Fruit fly (Drosophila melanogaster): ENCODE results near the gene COX6AL2.

COX6AL2 gene

dm6 chr3L:18890283-18891175 lies 23.4 kb downstream of the COX6AL2 start, which contains the start of gene CG3961 (continued):
- peak; percentile 89 for TF ChIP-seq CG6654 (GFP tag; optimal IDR thresholded peaks at IDR 0.05)
- TF ChIP-seq CG7271 (tag; optimal IDR thresholded peaks at IDR 0.05): peak; percentile 57
- TF ChIP-seq rib (GFP tag; IDR thresholded peaks at IDR 0.05): no peak
- peak; percentile 43 for TF ChIP-seq stwl (tag; optimal IDR thresholded peaks at IDR 0.05)
- peak; percentile 90 for TF ChIP-seq CG1603 (tag; optimal IDR thresholded peaks at IDR 0.05)
- TF ChIP-seq lab (GFP tag; optimal IDR thresholded peaks at IDR 0.05): peak; percentile 97
- TF ChIP-seq HLH3B (GFP tag; IDR thresholded peaks at IDR 0.05): peak; percentile 95
- peak; percentile 88 to 89 for TF ChIP-seq Pdp1 (GFP tag; optimal IDR thresholded peaks at IDR 0.05)
- peak; percentile 69 for TF ChIP-seq CG1647 (GFP tag; optimal IDR thresholded peaks at IDR 0.05)
- TF ChIP-seq fru (optimal IDR thresholded peaks at IDR 0.05): no peak
- TF ChIP-seq CG33213 (GFP tag; optimal IDR thresholded peaks at IDR 0.05): peak; percentile 55
- peak; percentile 92 for TF ChIP-seq zf30C (GFP tag; optimal IDR thresholded peaks at IDR 0.05)
- peak; percentile 94 for TF ChIP-seq sug (tag; optimal IDR thresholded peaks at IDR 0.05)
- TF ChIP-seq CG6175 (GFP tag; IDR thresholded peaks at IDR 0.05): no peak
- TF ChIP-seq Hmx (GFP tag; optimal IDR thresholded peaks at IDR 0.05): peak; percentile 77
- TF ChIP-seq YL-1 (GFP tag; optimal IDR thresholded peaks at IDR 0.05): peak; percentile 88
- TF ChIP-seq ranshi (GFP tag; IDR thresholded peaks at IDR 0.05): peak; percentile 88
- no peak for TF ChIP-seq pzg (GFP tag; optimal IDR thresholded peaks at IDR 0.05)
- peak; percentile 96 for TF ChIP-seq Six4 (GFP tag; optimal IDR thresholded peaks at IDR 0.05)
- peak; percentile 90; the same call in 1 of the 3 replicates for TF ChIP-seq CG3726 (GFP tag; IDR thresholded peaks at IDR 0.05)
- peak; percentile 97 for TF ChIP-seq CG12942 (GFP tag; optimal IDR thresholded peaks at IDR 0.05)
- peak; percentile 85 to 94 for TF ChIP-seq chif (GFP tag; optimal IDR thresholded peaks at IDR 0.05)
- TF ChIP-seq CG10267 (tag; optimal IDR thresholded peaks at IDR 0.05): peak; percentile 96
- TF ChIP-seq Gug (GFP tag; IDR thresholded peaks at IDR 0.05): peak; percentile 81
- TF ChIP-seq Sry-δ (GFP tag; optimal IDR thresholded peaks at IDR 0.05): peak; percentile 43
- TF ChIP-seq pita (GFP tag; optimal IDR thresholded peaks at IDR 0.05): no peak
- TF ChIP-seq croc (GFP tag; conservative IDR thresholded peaks at IDR 0.05): peak; percentile 96
- peak; percentile 96 for TF ChIP-seq tin (GFP tag; optimal IDR thresholded peaks at IDR 0.05)
- no peak for TF ChIP-seq Optix (GFP tag; IDR thresholded peaks at IDR 0.05)
- peak; percentile 59 for TF ChIP-seq CG11085 (GFP tag; IDR thresholded peaks at IDR 0.05)
- TF ChIP-seq nau (GFP tag; optimal IDR thresholded peaks at IDR 0.05): peak; percentile 95
- peak; percentile 64 for TF ChIP-seq gsb (GFP tag; IDR thresholded peaks at IDR 0.05)
- TF ChIP-seq nerfin-2 (GFP tag; IDR thresholded peaks at IDR 0.05; ENCODE audit: partially characterized antibody): 0 out of 2 replicates have a peak, but pooled peaks have one; percentile 16
- TF ChIP-seq CG12071 (GFP tag; optimal IDR thresholded peaks at IDR 0.05): peak; percentile 72
- TF ChIP-seq nerfin-1 (tag; optimal IDR thresholded peaks at IDR 0.05): peak; percentile 97
- peak; percentile 91 for TF ChIP-seq slou (GFP tag; optimal IDR thresholded peaks at IDR 0.05)
- peak; percentile 71 for TF ChIP-seq Ravus (GFP tag; IDR thresholded peaks at IDR 0.05)
- TF ChIP-seq Hmr (GFP tag; optimal IDR thresholded peaks at IDR 0.05): peak; percentile 98
- 0 out of 3 replicates have a peak, but pooled peaks have one; percentile 21 for TF ChIP-seq CG6791 (GFP tag; IDR thresholded peaks at IDR 0.05; ENCODE audit: partially characterized antibody)
- peak; percentile 94 for TF ChIP-seq ttk (GFP tag; IDR thresholded peaks at IDR 0.05)
- peak; percentile 89 for TF ChIP-seq Atf6 (GFP tag; IDR thresholded peaks at IDR 0.05)
- peak; percentile 96 for TF ChIP-seq Hsf (GFP tag; optimal IDR thresholded peaks at IDR 0.05)
- peak; percentile 85 for TF ChIP-seq zfh1 (GFP tag; IDR thresholded peaks at IDR 0.05)
- TF ChIP-seq Nf-YB (GFP tag; optimal IDR thresholded peaks at IDR 0.05): peak; percentile 89
- no peak for TF ChIP-seq CG7963 (GFP tag; IDR thresholded peaks at IDR 0.05; ENCODE audit: partially characterized antibody)
- peak; percentile 97 for TF ChIP-seq CG6689 (GFP tag; IDR thresholded peaks at IDR 0.05)
- peak; percentile 85 for TF ChIP-seq CG7357 (GFP tag; IDR thresholded peaks at IDR 0.05)
- TF ChIP-seq CG1792 (GFP tag; optimal IDR thresholded peaks at IDR 0.05): peak; percentile 63
- peak; percentile 98 for TF ChIP-seq CG12104 (GFP tag; optimal IDR thresholded peaks at IDR 0.05)

Data from whole organism, embryonic.